Fruit fly (Drosophila melanogaster): ENCODE measurements around the gene mRpS33.

DNA sequence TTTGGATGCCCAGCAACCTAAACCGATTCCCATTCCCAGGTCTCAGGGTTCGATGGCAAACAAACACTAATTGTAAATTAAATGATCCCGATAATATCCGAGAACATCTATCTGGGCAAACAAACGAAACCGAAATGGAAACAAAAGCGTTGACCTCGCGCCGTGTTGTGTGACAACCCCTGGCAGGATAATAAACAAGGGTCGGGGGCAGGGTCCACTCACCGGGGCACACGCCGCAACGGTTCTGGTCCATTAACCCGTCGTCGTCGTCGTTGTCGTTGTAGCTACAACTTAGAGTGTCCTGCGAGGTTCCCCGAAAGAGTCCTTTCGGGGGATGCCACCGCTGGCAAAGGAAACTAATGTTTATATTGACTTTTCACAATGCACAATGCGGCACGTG lies 47.3 kb downstream of the mRpS33 start:
- no peak for TF ChIP-seq CG8478 (optimal IDR thresholded peaks at IDR 0.05)
- no peak for TF ChIP-seq CTCF (optimal IDR thresholded peaks at IDR 0.05)
